Fruit fly (Drosophila melanogaster) whole organism, wandering third instar larva: ENCODE measurements around the gene Larp7.

Source experiments
- CG32264 ChIP-seq: fragments of 200-800 bp; sonication (Bioruptor generic); optimal IDR thresholded peaks from 2 replicates; lab custom pipeline; 2016; ENCODE audit warnings: missing biosample characterization, missing genetic modification characterization
- Dif ChIP-seq: fragments of 200-275, 200-300 bp; sonication (Bioruptor generic); optimal IDR thresholded peaks from 2 replicates; lab custom pipeline; 2018; ENCODE audit warnings: missing biosample characterization, missing genetic modification characterization; ENCODE audit not compliant: partially characterized antibody
- GATAd ChIP-seq: sonication (Bioruptor generic); optimal IDR thresholded peaks from 2 replicates; lab custom pipeline; 2016; ENCODE audit warnings: missing biosample characterization, missing genetic modification characterization
- HLH106 ChIP-seq: fragments of 200-800 bp; optimal IDR thresholded peaks from 3 replicates; lab custom pipeline; 2019; ENCODE audit warnings: missing biosample characterization, mild to moderate bottlenecking, missing genetic modification characterization, moderate library complexity
- Hr78 ChIP-seq: fragments of >200 bp; optimal IDR thresholded peaks from 2 replicates; lab custom pipeline; 2017; ENCODE audit warnings: missing biosample characterization, missing genetic modification characterization
- Hr83 ChIP-seq: fragments of 200-300 bp; sonication (Bioruptor generic); optimal IDR thresholded peaks from 2 replicates; lab custom pipeline; 2016; ENCODE audit warnings: missing biosample characterization, mild to moderate bottlenecking, missing genetic modification characterization, moderate library complexity; ENCODE audit not compliant: poor library complexity, severe bottlenecking
- Jra ChIP-seq: sonication (Bioruptor generic); optimal IDR thresholded peaks from 2 replicates; lab custom pipeline; 2016; ENCODE audit warnings: missing biosample characterization, missing genetic modification characterization
- Mio ChIP-seq: sonication (Bioruptor generic); optimal IDR thresholded peaks from 2 replicates; lab custom pipeline; 2016; ENCODE audit warnings: missing biosample characterization, missing genetic modification characterization
- Myc ChIP-seq: fragments of >200 bp; optimal IDR thresholded peaks from 2 replicates; lab custom pipeline; 2017
- OdsH ChIP-seq: fragments of 200-800 bp; sonication (Bioruptor generic); optimal IDR thresholded peaks from 2 replicates; lab custom pipeline; 2016; ENCODE audit warnings: missing biosample characterization, mild to moderate bottlenecking, missing genetic modification characterization
- Sp1 ChIP-seq: fragments of 200-800 bp; sonication (Bioruptor generic); optimal IDR thresholded peaks from 3 replicates; lab custom pipeline; 2019; ENCODE audit warnings: missing biosample characterization, mild to moderate bottlenecking, missing genetic modification characterization, moderate library complexity
- Vsx2 ChIP-seq: fragments of 200-300, 225-300 bp; sonication (Bioruptor generic); optimal IDR thresholded peaks from 2 replicates; lab custom pipeline; 2018; ENCODE audit warnings: missing biosample characterization, missing genetic modification characterization; ENCODE audit not compliant: partially characterized antibody
- br ChIP-seq: fragments of 200-800 bp; sonication (Bioruptor generic); optimal IDR thresholded peaks from 2 replicates; lab custom pipeline; 2016; ENCODE audit warnings: missing biosample characterization, missing genetic modification characterization
- brk ChIP-seq: fragments of 200-800 bp; sonication (Bioruptor generic); optimal IDR thresholded peaks from 2 replicates; lab custom pipeline; 2016; ENCODE audit warnings: missing biosample characterization, mild to moderate bottlenecking, missing genetic modification characterization
- dl ChIP-seq, 2 experiments: fragments of 175-275, 200-275 bp in 1 of 2; fragments of 200-275 bp in 1 of 2; sonication (Bioruptor generic); optimal IDR thresholded peaks; lab custom pipeline; 2018; ENCODE audit warnings: mild to moderate bottlenecking in 2 of 2, missing biosample characterization in 2 of 2, missing genetic modification characterization in 2 of 2, moderate library complexity in 2 of 2; ENCODE audit not compliant: partially characterized antibody in 2 of 2, insufficient read depth in 1 of 2
- dmrt93B ChIP-seq: fragments of 200-800 bp; sonication (Bioruptor generic); optimal IDR thresholded peaks from 2 replicates; lab custom pipeline; 2018; ENCODE audit warnings: missing biosample characterization, mild to moderate bottlenecking, missing genetic modification characterization
- ey ChIP-seq: fragments of 200-800 bp; sonication (Bioruptor generic); optimal IDR thresholded peaks from 2 replicates; lab custom pipeline; 2016; ENCODE audit warnings: missing biosample characterization, missing genetic modification characterization
- foxo ChIP-seq, 2 experiments: fragments of 200-800 bp; sonication (Bioruptor generic); optimal IDR thresholded peaks; 2 replicates in 1 of 2; 3 replicates in 1 of 2; lab custom pipeline; 2016 to 2017; ENCODE audit warnings: missing biosample characterization in 2 of 2, missing genetic modification characterization in 2 of 2
- fru ChIP-seq: fragments of 200-800 bp; sonication (Bioruptor generic); optimal IDR thresholded peaks from 3 replicates; lab custom pipeline; 2016; ENCODE audit warnings: missing biosample characterization, mild to moderate bottlenecking, missing genetic modification characterization
- h ChIP-seq: fragments of 200-800 bp; sonication (Bioruptor generic); optimal IDR thresholded peaks from 3 replicates; lab custom pipeline; 2016; ENCODE audit warnings: missing biosample characterization, mild to moderate bottlenecking, missing genetic modification characterization
- jim ChIP-seq: fragments of 175-275, 200-325 bp; sonication (Bioruptor generic); optimal IDR thresholded peaks from 2 replicates; lab custom pipeline; 2016; ENCODE audit warnings: missing biosample characterization, mild to moderate bottlenecking, missing genetic modification characterization
- lola ChIP-seq: fragments of >200 bp; optimal IDR thresholded peaks from 2 replicates; lab custom pipeline; 2017; ENCODE audit warnings: missing biosample characterization, missing genetic modification characterization
- pan ChIP-seq: fragments of >200 bp; optimal IDR thresholded peaks from 2 replicates; lab custom pipeline; 2017
- psq ChIP-seq: fragments of 200-800 bp; sonication (Bioruptor generic); optimal IDR thresholded peaks from 3 replicates; lab custom pipeline; 2017; ENCODE audit warnings: missing biosample characterization, mild to moderate bottlenecking, missing genetic modification characterization, moderate library complexity
- rgr ChIP-seq: fragments of 200-800 bp; sonication (Bioruptor generic); optimal IDR thresholded peaks from 3 replicates; lab custom pipeline; 2016; ENCODE audit warnings: missing biosample characterization, mild to moderate bottlenecking, missing genetic modification characterization
- sage ChIP-seq: fragments of 200-800 bp; sonication (Bioruptor generic); optimal IDR thresholded peaks from 2 replicates; lab custom pipeline; 2016; ENCODE audit warnings: missing biosample characterization, mild to moderate bottlenecking, missing genetic modification characterization
- sv ChIP-seq: fragments of 200-800 bp; sonication (Bioruptor generic); optimal IDR thresholded peaks from 3 replicates; lab custom pipeline; 2016; ENCODE audit warnings: missing biosample characterization, missing genetic modification characterization
- woc ChIP-seq: sonication (Bioruptor generic); optimal IDR thresholded peaks from 2 replicates; lab custom pipeline; 2016; ENCODE audit warnings: missing biosample characterization, mild to moderate bottlenecking, missing genetic modification characterization

Larp7 gene

DNA sequence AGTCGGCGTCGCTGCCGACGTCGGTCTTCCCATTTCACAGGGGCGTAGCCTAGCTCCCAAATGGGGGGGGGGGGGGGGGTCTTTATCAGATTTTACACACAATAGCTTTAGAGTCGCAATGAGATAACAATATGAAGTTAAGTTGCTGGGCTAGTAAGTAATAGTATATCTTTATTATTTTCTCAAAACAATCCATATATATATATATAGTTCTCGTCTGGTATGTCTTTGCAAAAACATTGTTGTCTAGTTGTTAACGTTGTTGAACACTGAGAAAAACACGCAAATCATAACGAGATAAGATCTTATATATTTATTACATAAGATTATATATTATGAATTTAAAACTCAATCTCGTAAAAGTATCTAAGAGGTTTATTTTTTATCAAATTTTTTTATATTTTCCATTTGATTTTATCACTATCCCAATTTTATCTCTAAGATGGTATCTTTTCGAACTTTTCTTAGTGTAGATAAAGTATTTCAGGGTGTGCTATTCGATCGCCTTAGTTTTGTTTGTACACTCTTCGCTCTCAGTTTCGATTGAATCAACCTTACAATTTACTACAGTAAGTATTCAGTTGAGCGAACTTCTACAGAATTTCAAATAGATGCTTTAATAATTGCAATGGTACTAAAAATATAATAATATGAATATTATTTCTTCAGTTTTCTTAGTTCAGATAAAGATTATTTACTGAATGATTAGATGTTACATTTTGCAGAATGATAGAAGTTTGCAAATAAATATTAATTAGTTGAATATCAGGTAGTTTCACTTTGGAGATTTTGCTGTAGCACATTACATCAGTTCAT, 41.5 kb upstream of the Larp7 start:
- TF ChIP-seq foxo (GFP tag; optimal IDR thresholded peaks at IDR 0.05; lab: Kevin White, UChicago) (peak in 1 of 2 experiments; percentile 5), br (GFP tag; lab: Kevin White, UChicago) (no peak), Hr78 (GFP tag; lab: Kevin White, UChicago) (no peak), lola (no peak), rgr (GFP tag; lab: Kevin White, UChicago) (peak; percentile 44), sv (peak; percentile 4), Sp1 (GFP tag; lab: Kevin White, UChicago) (no peak), h (GFP tag; lab: Kevin White, UChicago) (peak; percentile 14), dl (GFP tag; optimal IDR thresholded peaks at IDR 0.05; lab: Kevin White, UChicago; ENCODE audit: insufficient read depth in 1 of 2, partially characterized antibody in 2 of 2) (no peak), pan (lab: Kevin White, UChicago) (no peak), OdsH (GFP tag; lab: Kevin White, UChicago) (no peak), CG32264 (no peak), fru (peak; percentile 21), brk (GFP tag; lab: Kevin White, UChicago) (no peak), psq (peak; percentile 29), Jra (GFP tag; lab: Kevin White, UChicago) (no peak), Dif (no peak), Hr83 (GFP tag; lab: Kevin White, UChicago) (no peak), HLH106 (tag; lab: Kevin White, UChicago) (peak; percentile 44), GATAd (no peak), jim (GFP tag; lab: Kevin White, UChicago) (no peak)
- TF ChIP-seq, all 38 proteins: peak for 7

DNA sequence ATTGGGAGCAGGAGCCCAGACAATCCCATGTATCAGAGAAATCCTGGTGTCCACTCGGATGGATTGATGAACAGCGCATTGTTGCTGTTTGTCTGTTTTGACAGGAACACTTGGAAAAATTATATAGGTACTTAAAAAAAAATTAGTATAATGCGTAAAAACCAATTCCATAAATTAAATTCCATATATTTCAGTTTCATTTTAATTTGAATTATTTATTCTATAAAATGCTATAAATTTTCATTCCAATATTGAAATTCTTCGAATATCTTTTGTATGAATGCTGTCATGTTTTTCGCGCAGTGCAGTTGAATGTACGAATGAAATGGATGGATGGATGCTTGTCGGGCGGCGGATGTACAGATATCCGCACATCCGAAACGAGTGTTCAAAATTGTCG, 32.8 kb upstream of the Larp7 start, which contains the start of gene SmydA-9:
Gene SmydA-9 (minus strand): TSS at position 101 of the 400 bp plus-strand sequence.
- TF ChIP-seq h (GFP tag; lab: Kevin White, UChicago) (peak; percentile 7), HLH106 (tag; lab: Kevin White, UChicago) (peak; percentile 48), Myc (lab: Kevin White, UChicago) (no peak)
- TF ChIP-seq, all 38 proteins: peak for 2

DNA sequence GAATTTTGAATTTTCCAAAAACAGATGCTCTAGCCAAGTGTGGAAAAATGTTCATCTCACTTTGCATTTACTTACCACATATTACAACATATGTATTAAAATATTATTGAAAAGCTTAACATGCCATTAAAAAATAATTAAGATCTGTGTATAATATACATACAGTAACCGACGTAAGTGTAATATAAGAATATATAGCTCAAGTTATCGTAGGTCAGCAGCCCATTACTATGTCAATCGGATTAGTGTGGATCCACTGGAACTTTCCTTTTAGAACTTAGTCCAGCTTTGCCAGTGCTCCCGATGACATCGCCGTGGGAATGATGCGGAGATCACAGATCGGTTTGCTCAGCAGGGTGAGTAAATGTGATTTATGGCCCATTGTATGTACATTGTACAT, 29.0 kb upstream of the Larp7 start, which contains the start of gene Obp8a:
Gene Obp8a (plus strand): TSS at position 301 of the 400 bp plus-strand sequence.
- TF ChIP-seq dmrt93B (GFP tag; lab: Kevin White, UChicago) (no peak), br (GFP tag; lab: Kevin White, UChicago) (no peak), sage (no peak), h (GFP tag; lab: Kevin White, UChicago) (no peak), woc (GFP tag; lab: Kevin White, UChicago) (no peak), Vsx2 (no peak), Jra (GFP tag; lab: Kevin White, UChicago) (no peak), OdsH (GFP tag; lab: Kevin White, UChicago) (no peak), lola (no peak), CG32264 (no peak)
- TF ChIP-seq, all 38 proteins: peak for 0

DNA sequence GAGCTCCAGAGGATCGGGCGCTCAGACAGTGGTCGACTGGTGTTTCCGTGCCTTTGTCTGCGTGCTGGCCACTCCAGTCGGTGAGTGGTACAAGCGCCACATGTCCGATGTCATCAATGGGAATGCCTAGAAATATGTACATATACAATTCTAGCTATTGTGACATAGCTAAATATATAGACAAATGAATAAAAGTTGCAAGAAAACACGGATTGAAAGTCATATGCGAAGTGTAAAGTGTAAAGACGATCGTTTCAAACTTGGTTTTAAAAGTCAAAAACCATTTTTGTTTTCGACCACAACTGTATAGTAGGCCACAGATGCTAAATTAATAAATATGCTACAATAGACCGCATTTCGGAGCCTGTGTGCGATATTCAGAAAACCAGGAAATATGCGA, 28.1 kb upstream of the Larp7 start, which contains the start of gene CG15368:
Gene CG15368 (plus strand): TSS at position 301 of the 400 bp plus-strand sequence.
- TF ChIP-seq psq (no peak), brk (GFP tag; lab: Kevin White, UChicago) (no peak), Hr83 (GFP tag; lab: Kevin White, UChicago) (no peak), CG32264 (no peak), Mio (GFP tag; lab: Kevin White, UChicago) (no peak), br (GFP tag; lab: Kevin White, UChicago) (no peak), ey (no peak), sage (no peak)

DNA sequence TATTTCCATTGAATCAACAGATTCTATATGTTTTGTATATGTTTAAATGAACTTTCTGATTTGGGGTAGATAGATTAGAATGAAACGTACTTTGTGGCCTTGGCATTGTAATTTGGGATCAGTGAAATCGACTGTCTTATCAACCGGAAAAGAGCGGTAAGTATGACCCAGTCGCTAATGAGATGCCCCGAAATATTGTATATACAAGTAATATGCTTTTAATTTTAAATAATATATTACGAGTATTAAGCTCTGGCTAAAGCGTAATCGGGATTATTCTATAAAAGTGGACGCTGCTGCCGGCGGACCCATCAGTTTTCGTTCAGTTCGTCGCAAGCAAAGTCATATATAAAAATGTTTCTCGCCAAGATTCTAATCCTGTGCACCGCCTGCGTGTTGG, 27.0 kb upstream of the Larp7 start, which contains the start of gene CG15369:
Gene CG15369 (plus strand): TSS at position 301 of the 400 bp plus-strand sequence.
- TF ChIP-seq h (GFP tag; lab: Kevin White, UChicago) (no peak), lola (no peak), dl (GFP tag; optimal IDR thresholded peaks at IDR 0.05; lab: Kevin White, UChicago; ENCODE audit: insufficient read depth in 1 of 2, partially characterized antibody in 2 of 2) (no peak), psq (no peak), Hr78 (GFP tag; lab: Kevin White, UChicago) (no peak)
- TF ChIP-seq, all 38 proteins: peak for 0
